Fruit fly (Drosophila melanogaster) whole organism, embryonic: ENCODE results near the gene CG13404.
A peak's percentile ranks its signal among the peaks of the same experiment; 100 is the strongest.

Source experiments
- Asciz ChIP-seq: fragments of 200-800 bp; sonication (Bioruptor generic); optimal IDR thresholded peaks from 2 replicates; lab custom pipeline; 2017; ENCODE audit warnings: missing biosample characterization, mild to moderate bottlenecking, missing genetic modification characterization, missing genetic modification reagents
- Atf3 ChIP-seq: fragments of 200-800 bp; sonication (Bioruptor generic); optimal IDR thresholded peaks from 3 replicates; lab custom pipeline; 2016; ENCODE audit warnings: missing biosample characterization, missing genetic modification characterization
- B-H2 ChIP-seq: fragments of 200-800 bp; sonication (Bioruptor generic); optimal IDR thresholded peaks from 2 replicates; lab custom pipeline; 2018; ENCODE audit warnings: missing biosample characterization, mild to moderate bottlenecking, missing genetic modification characterization
- BEAF-32 ChIP-seq: fragments of 200-800 bp; sonication (Bioruptor generic); optimal IDR thresholded peaks from 3 replicates; lab custom pipeline; 2017; ENCODE audit warnings: missing biosample characterization, missing genetic modification characterization, mild to moderate bottlenecking, moderate library complexity, missing genetic modification reagents
- BtbVII ChIP-seq: fragments of 200-800 bp; sonication (Bioruptor generic); optimal IDR thresholded peaks from 3 replicates; lab custom pipeline; 2017; ENCODE audit warnings: missing biosample characterization, mild to moderate bottlenecking, missing genetic modification characterization
- CG10209 ChIP-seq: fragments of 200-800 bp; sonication (Bioruptor generic); optimal IDR thresholded peaks from 3 replicates; lab custom pipeline; 2017; ENCODE audit warnings: missing biosample characterization, mild to moderate bottlenecking, missing genetic modification characterization, missing genetic modification reagents
- CG11398 ChIP-seq: fragments of 200-800 bp; sonication (Bioruptor generic); optimal IDR thresholded peaks from 2 replicates; lab custom pipeline; 2016; ENCODE audit warnings: missing biosample characterization, missing genetic modification characterization
- CG11723 ChIP-seq: fragments of 200-800 bp; sonication (Bioruptor generic); optimal IDR thresholded peaks from 2 replicates; lab custom pipeline; 2017; ENCODE audit warnings: missing biosample characterization, mild to moderate bottlenecking, missing genetic modification characterization
- CG14710 ChIP-seq: fragments of 200-800 bp; sonication (Bioruptor generic); optimal IDR thresholded peaks from 3 replicates; lab custom pipeline; 2019; ENCODE audit warnings: missing biosample characterization, mild to moderate bottlenecking, missing genetic modification characterization, moderate library complexity
- CG16863 ChIP-seq: fragments of 200-800 bp; sonication (Bioruptor generic); optimal IDR thresholded peaks from 3 replicates; lab custom pipeline; 2016; ENCODE audit warnings: missing biosample characterization, missing genetic modification characterization
- CG17328 ChIP-seq: fragments of 200-800 bp; sonication (Bioruptor generic); IDR thresholded peaks from 2 replicates; pipeline ENCODE4 v1.3.6; 2022; ENCODE audit warnings: missing biosample characterization, missing genetic modification characterization
- CG17361 ChIP-seq: fragments of 200-800 bp; sonication (Bioruptor generic); IDR thresholded peaks from 3 replicates; pipeline ENCODE4 v1.3.6; 2022; ENCODE audit warnings: missing biosample characterization, missing genetic modification characterization
- CG17912 ChIP-seq: fragments of 200-800 bp; sonication (Bioruptor generic); optimal IDR thresholded peaks from 2 replicates; lab custom pipeline; 2018; ENCODE audit warnings: missing biosample characterization, mild to moderate bottlenecking, missing genetic modification characterization
- CG2199 ChIP-seq: fragments of 200-800 bp; sonication (Bioruptor generic); IDR thresholded peaks from 3 replicates; pipeline ENCODE4 v1.3.6; 2022; ENCODE audit warnings: missing biosample characterization, missing genetic modification characterization
- CG2875 ChIP-seq: fragments of 200-800 bp; sonication (Bioruptor generic); optimal IDR thresholded peaks from 2 replicates; lab custom pipeline; 2017; ENCODE audit warnings: missing biosample characterization, mild to moderate bottlenecking, missing genetic modification characterization, missing genetic modification reagents
- CG31441 ChIP-seq: fragments of 200-800 bp; sonication (Bioruptor generic); IDR thresholded peaks from 2 replicates; pipeline ENCODE4 v1.3.6; 2022; ENCODE audit warnings: missing biosample characterization, missing genetic modification characterization
- CG3407 ChIP-seq: fragments of 200-800 bp; sonication (Bioruptor generic); optimal IDR thresholded peaks from 2 replicates; lab custom pipeline; 2018; ENCODE audit warnings: missing biosample characterization, mild to moderate bottlenecking, missing genetic modification characterization
- CG42726 ChIP-seq: fragments of 200-800 bp; sonication (Bioruptor generic); IDR thresholded peaks from 2 replicates; pipeline ENCODE4 v1.3.6; 2022; ENCODE audit warnings: missing biosample characterization, missing genetic modification characterization; ENCODE audit not compliant: partially characterized antibody
- CG4424 ChIP-seq: fragments of 200-800 bp; sonication (Bioruptor generic); optimal IDR thresholded peaks from 3 replicates; lab custom pipeline; 2016; ENCODE audit warnings: missing biosample characterization, missing genetic modification characterization
- CG6254 ChIP-seq: fragments of 200-800 bp; sonication (Bioruptor generic); optimal IDR thresholded peaks from 3 replicates; lab custom pipeline; 2017; ENCODE audit warnings: mild to moderate bottlenecking, missing biosample characterization, missing genetic modification reagents, missing genetic modification characterization
- CG6765 ChIP-seq: fragments of 200-800 bp; sonication (Bioruptor generic); optimal IDR thresholded peaks from 3 replicates; lab custom pipeline; 2017; ENCODE audit warnings: missing biosample characterization, mild to moderate bottlenecking, missing genetic modification characterization
- CG8944 ChIP-seq: fragments of 200-800 bp; sonication (Bioruptor generic); optimal IDR thresholded peaks from 3 replicates; lab custom pipeline; 2016; ENCODE audit warnings: missing biosample characterization, missing genetic modification characterization
- CTCF ChIP-seq: fragments of 200-800 bp; sonication (Bioruptor generic); optimal IDR thresholded peaks from 2 replicates; lab custom pipeline; 2017; ENCODE audit warnings: missing biosample characterization, mild to moderate bottlenecking, missing genetic modification characterization, moderate library complexity
- D19A ChIP-seq: fragments of 200-800 bp; optimal IDR thresholded peaks from 3 replicates; lab custom pipeline; 2019; ENCODE audit warnings: missing biosample characterization, mild to moderate bottlenecking, missing genetic modification characterization, moderate library complexity
- Doc2 ChIP-seq: fragments of 200-800 bp; sonication (Bioruptor generic); IDR thresholded peaks from 2 replicates; pipeline ENCODE4 v1.3.6; 2022; ENCODE audit warnings: missing biosample characterization, missing genetic modification characterization
- GATAe ChIP-seq: fragments of 200-800 bp; sonication (Bioruptor generic); conservative IDR thresholded peaks from 2 replicates; pipeline ENCODE4 v1.3.6; 2022; ENCODE audit warnings: missing biosample characterization, missing genetic modification characterization
- HLH4C ChIP-seq: fragments of 200-800 bp; sonication (Bioruptor generic); IDR thresholded peaks from 3 replicates; pipeline ENCODE4 v1.3.6; 2022; ENCODE audit warnings: missing biosample characterization, missing genetic modification characterization; ENCODE audit not compliant: partially characterized antibody
- HLHmδ ChIP-seq: fragments of 200-800 bp; sonication (Bioruptor generic); optimal IDR thresholded peaks from 2 replicates; lab custom pipeline; 2018; ENCODE audit warnings: missing biosample characterization, mild to moderate bottlenecking, missing genetic modification characterization, moderate library complexity
- Hr3 ChIP-seq: fragments of 200-800 bp; sonication (Bioruptor generic); optimal IDR thresholded peaks from 3 replicates; lab custom pipeline; 2016; ENCODE audit warnings: missing biosample characterization, missing genetic modification characterization
- Nf-YC ChIP-seq: fragments of 200-800 bp; optimal IDR thresholded peaks from 3 replicates; lab custom pipeline; 2019; ENCODE audit warnings: missing biosample characterization, mild to moderate bottlenecking, missing genetic modification characterization, moderate library complexity
- PHDP ChIP-seq: fragments of 200-800 bp; sonication (Bioruptor generic); optimal IDR thresholded peaks from 3 replicates; lab custom pipeline; 2018; ENCODE audit warnings: missing biosample characterization, mild to moderate bottlenecking, missing genetic modification characterization, moderate library complexity
- ab ChIP-seq: fragments of 200-800 bp; sonication (Bioruptor generic); optimal IDR thresholded peaks from 2 replicates; lab custom pipeline; 2016; ENCODE audit warnings: missing biosample characterization, missing genetic modification characterization
- ase ChIP-seq: fragments of 200-800 bp; sonication (Bioruptor generic); IDR thresholded peaks from 3 replicates; pipeline ENCODE4 v1.3.6; 2022; ENCODE audit warnings: missing biosample characterization, missing genetic modification characterization
- az2 ChIP-seq: fragments of 200-800 bp; sonication (Bioruptor generic); optimal IDR thresholded peaks from 3 replicates; lab custom pipeline; 2016; ENCODE audit warnings: missing biosample characterization, missing genetic modification characterization
- btn ChIP-seq: fragments of 200-800 bp; sonication (Bioruptor generic); optimal IDR thresholded peaks from 2 replicates; lab custom pipeline; 2016; ENCODE audit warnings: missing biosample characterization, missing genetic modification characterization
- cas ChIP-seq: fragments of 200-800 bp; sonication (Bioruptor generic); IDR thresholded peaks from 2 replicates; pipeline ENCODE4 v1.3.6; 2022; ENCODE audit warnings: missing biosample characterization, missing genetic modification characterization
- chif ChIP-seq, 2 experiments: fragments of 200-800 bp; sonication (Bioruptor generic); optimal IDR thresholded peaks; 3 replicates each; lab custom pipeline; 2016; ENCODE audit warnings: missing biosample characterization in 2 of 2, missing genetic modification characterization in 2 of 2
- chinmo ChIP-seq: fragments of 200-800 bp; sonication (Bioruptor generic); IDR thresholded peaks from 4 replicates; pipeline ENCODE4 v1.3.6; 2022; ENCODE audit warnings: missing biosample characterization, missing genetic modification characterization; ENCODE audit not compliant: partially characterized antibody
- da ChIP-seq: fragments of 200-800 bp; sonication (Bioruptor generic); optimal IDR thresholded peaks from 2 replicates; lab custom pipeline; 2016; ENCODE audit warnings: missing biosample characterization, missing genetic modification characterization
- dmrt11E ChIP-seq: fragments of 200-800 bp; sonication (Bioruptor generic); optimal IDR thresholded peaks from 3 replicates; lab custom pipeline; 2018; ENCODE audit warnings: missing biosample characterization, mild to moderate bottlenecking, missing genetic modification characterization, moderate library complexity
- ftz-f1 ChIP-seq: fragments of 200-800 bp; sonication (Bioruptor generic); optimal IDR thresholded peaks from 2 replicates; lab custom pipeline; 2016; ENCODE audit warnings: missing biosample characterization, missing genetic modification characterization
- gce ChIP-seq: fragments of 200-800 bp; sonication (Bioruptor generic); IDR thresholded peaks from 3 replicates; pipeline ENCODE4 v1.3.6; 2022; ENCODE audit warnings: missing biosample characterization, missing genetic modification characterization
- gcm ChIP-seq: fragments of 200-800 bp; sonication (Bioruptor generic); optimal IDR thresholded peaks from 2 replicates; lab custom pipeline; 2019; ENCODE audit warnings: missing biosample characterization, mild to moderate bottlenecking, missing genetic modification characterization, moderate library complexity
- gem ChIP-seq: fragments of 200-800 bp; sonication (Bioruptor generic); optimal IDR thresholded peaks from 2 replicates; lab custom pipeline; 2019; ENCODE audit warnings: missing biosample characterization, mild to moderate bottlenecking, missing genetic modification characterization, moderate library complexity
- gfzf ChIP-seq: fragments of 200-800 bp; sonication (Bioruptor generic); optimal IDR thresholded peaks from 2 replicates; lab custom pipeline; 2016; ENCODE audit warnings: missing biosample characterization, mild to moderate bottlenecking, missing genetic modification characterization, moderate library complexity
- h ChIP-seq: fragments of >200 bp; optimal IDR thresholded peaks from 2 replicates; lab custom pipeline; 2017
- jumu ChIP-seq: fragments of 200-800 bp; sonication (Bioruptor generic); optimal IDR thresholded peaks from 3 replicates; lab custom pipeline; 2016; ENCODE audit warnings: missing biosample characterization, missing genetic modification characterization
- lilli ChIP-seq: fragments of 200-800 bp; sonication (Bioruptor generic); optimal IDR thresholded peaks from 3 replicates; lab custom pipeline; 2016; ENCODE audit warnings: missing biosample characterization, missing genetic modification characterization
- mam ChIP-seq: fragments of 200-800 bp; sonication (Bioruptor generic); optimal IDR thresholded peaks from 3 replicates; lab custom pipeline; 2016; ENCODE audit warnings: missing biosample characterization, missing genetic modification characterization
- pum ChIP-seq: fragments of 200-800 bp; sonication (Bioruptor generic); optimal IDR thresholded peaks from 2 replicates; lab custom pipeline; 2016; ENCODE audit warnings: missing biosample characterization, missing genetic modification characterization
- toy ChIP-seq: fragments of 200-800 bp; sonication (Bioruptor generic); IDR thresholded peaks from 2 replicates; pipeline ENCODE4 v1.3.6; 2022; ENCODE audit warnings: missing biosample characterization, missing genetic modification characterization

CG13404 gene

DNA sequence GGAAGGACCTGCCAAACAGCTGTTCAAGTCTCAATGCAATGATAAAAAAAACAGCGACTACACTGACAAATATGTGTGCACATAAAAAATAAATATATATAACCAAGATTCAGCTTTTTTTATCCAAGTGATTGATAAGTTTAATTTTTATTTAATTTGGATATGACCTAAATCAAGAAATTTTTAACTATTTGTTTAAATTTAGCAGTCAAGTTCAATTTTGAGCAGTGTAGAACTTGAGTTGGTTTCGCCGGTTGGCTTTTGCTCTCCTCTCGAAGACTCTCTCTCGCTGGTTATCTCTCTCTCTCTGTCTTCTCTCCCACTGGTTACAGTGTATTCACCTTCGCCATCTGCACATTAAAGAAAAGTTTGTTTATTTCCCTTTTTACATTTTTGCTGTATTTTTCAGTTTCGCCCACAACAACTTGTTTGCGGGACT, 48.0 kb downstream of the CG13404 start (continued):
- TF ChIP-seq gce (GFP tag; lab: Robert Waterston, UW), result peak; percentile 69; the same call in 1 of the 3 replicates
- peak; percentile 96 for TF ChIP-seq CG31441 (GFP tag; lab: Robert Waterston, UW)
- TF ChIP-seq mam (GFP tag; lab: Kevin White, UChicago), result peak; percentile 62
- TF ChIP-seq gem, result peak; percentile 95
- TF ChIP-seq lilli (GFP tag; lab: Kevin White, UChicago), result peak; percentile 83
- no peak for TF ChIP-seq CG17912 (GFP tag; lab: Kevin White, UChicago)
- peak; percentile 91 for TF ChIP-seq CG17328 (GFP tag; lab: Robert Waterston, UW)
- TF ChIP-seq Doc2 (GFP tag; lab: Robert Waterston, UW), result peak; percentile 54; the same call in 1 of the 2 replicates
- TF ChIP-seq chinmo, result 0 out of 4 replicates have a peak, but pooled peaks have one; percentile 13
- no peak for TF ChIP-seq GATAe (GFP tag; lab: Robert Waterston, UW)
- TF ChIP-seq gcm (GFP tag; lab: Kevin White, UChicago), result peak; percentile 86
- TF ChIP-seq jumu, result peak; percentile 37
- TF ChIP-seq HLHmδ, result no peak
- TF ChIP-seq BtbVII (GFP tag; lab: Kevin White, UChicago), result peak; percentile 86
- TF ChIP-seq toy (GFP tag; lab: Robert Waterston, UW), result peak; percentile 69
- TF ChIP-seq BEAF-32 (GFP tag; lab: Kevin White, UChicago), result no peak
- TF ChIP-seq CG2875 (GFP tag; lab: Kevin White, UChicago), result peak; percentile 75
- TF ChIP-seq CG6254 (GFP tag; lab: Kevin White, UChicago), result peak; percentile 82
- TF ChIP-seq da (GFP tag; lab: Kevin White, UChicago), result peak; percentile 53
- TF ChIP-seq ase (GFP tag; lab: Robert Waterston, UW), result peak; percentile 81
- TF ChIP-seq ab (GFP tag; lab: Kevin White, UChicago), result peak; percentile 10
- peak; percentile 69 for TF ChIP-seq pum (GFP tag; lab: Kevin White, UChicago)
- no peak for TF ChIP-seq CG42726
- TF ChIP-seq az2 (GFP tag; lab: Kevin White, UChicago), result peak; percentile 82
- TF ChIP-seq CG14710 (tag; lab: Kevin White, UChicago), result peak; percentile 87
- peak; percentile 84 for TF ChIP-seq D19A (tag; lab: Kevin White, UChicago)
- peak; percentile 76 for TF ChIP-seq CG11723 (GFP tag; lab: Kevin White, UChicago)
- peak; percentile 73 to 81 for TF ChIP-seq chif (GFP tag; optimal IDR thresholded peaks at IDR 0.05; lab: Kevin White, UChicago)
- TF ChIP-seq HLH4C (GFP tag; lab: Robert Waterston, UW), result no peak
- TF ChIP-seq Nf-YC (tag; lab: Kevin White, UChicago), result peak; percentile 61
- TF ChIP-seq ftz-f1 (GFP tag; lab: Kevin White, UChicago), result no peak
- TF ChIP-seq CG11398, result no peak
- TF ChIP-seq CG2199 (GFP tag; lab: Robert Waterston, UW), result peak; percentile 50; the same call in 1 of the 3 replicates
- TF ChIP-seq CG3407 (GFP tag; lab: Kevin White, UChicago), result peak; percentile 80
- no peak for TF ChIP-seq gfzf (GFP tag; lab: Kevin White, UChicago)
- peak; percentile 58 for TF ChIP-seq CG8944 (GFP tag; lab: Kevin White, UChicago)
- TF ChIP-seq CG10209 (GFP tag; lab: Kevin White, UChicago), result peak; percentile 87
- peak; percentile 0 for TF ChIP-seq B-H2 (GFP tag; lab: Kevin White, UChicago)
- peak; percentile 56 for TF ChIP-seq Atf3 (GFP tag; lab: Kevin White, UChicago)
- TF ChIP-seq CG17361 (GFP tag; lab: Robert Waterston, UW), result peak; percentile 92
- peak; percentile 91 for TF ChIP-seq CG4424 (GFP tag; lab: Kevin White, UChicago)
- TF ChIP-seq CG16863 (GFP tag; lab: Kevin White, UChicago), result peak; percentile 71
- TF ChIP-seq CTCF (GFP tag; lab: Kevin White, UChicago), result peak; percentile 39
- peak; percentile 52; the same call in 1 of the 2 replicates for TF ChIP-seq cas (GFP tag; lab: Robert Waterston, UW)
- TF ChIP-seq Hr3 (GFP tag; lab: Kevin White, UChicago), result peak; percentile 87
- TF ChIP-seq PHDP (tag; lab: Kevin White, UChicago), result peak; percentile 93
- TF ChIP-seq CG6765 (GFP tag; lab: Kevin White, UChicago), result peak; percentile 72
- peak; percentile 87 for TF ChIP-seq dmrt11E (tag; lab: Kevin White, UChicago)
- TF ChIP-seq h (lab: Kevin White, UChicago), result no peak
- TF ChIP-seq btn, result peak; percentile 34
- TF ChIP-seq Asciz (GFP tag; lab: Kevin White, UChicago), result peak; percentile 87
